Worm (Caenorhabditis elegans): Measurements from ENCODE around the gene W02D7.6.

Gene W02D7.6

ce11 chrV:8267275-8267674 lies 34.0 kb downstream of the W02D7.6 start:
- peak; percentile 92 for TF ChIP-seq nhr-77 (tag; optimal IDR thresholded peaks at IDR 0.05)
- peak; percentile 89 for TF ChIP-seq ztf-7 (tag; optimal IDR thresholded peaks at IDR 0.05)
- peak; percentile 75 for TF ChIP-seq nhr-28 (tag; optimal IDR thresholded peaks at IDR 0.05)
- TF ChIP-seq hlh-11 (tag; optimal IDR thresholded peaks at IDR 0.05), result peak; percentile 54
- peak; percentile 76 for TF ChIP-seq dve-1 (tag; optimal IDR thresholded peaks at IDR 0.05; ENCODE audit: insufficient read depth)
- no peak for TF ChIP-seq daf-19 (GFP tag; conservative IDR thresholded peaks at IDR 0.05)
- TF ChIP-seq fos-1 (tag; optimal IDR thresholded peaks at IDR 0.05), result peak; percentile 31
- no peak for TF ChIP-seq mdl-1 (tag; optimal IDR thresholded peaks at IDR 0.05)
- 0 out of 2 replicates have a peak, but pooled peaks have one; percentile 55 for TF ChIP-seq lin-1 (GFP tag; IDR thresholded peaks at IDR 0.05)
- no peak for TF ChIP-seq ama-1 (optimal IDR thresholded peaks at IDR 0.05)
- TF ChIP-seq dmd-6 (GFP tag; IDR thresholded peaks at IDR 0.05), result peak; percentile 80
- TF ChIP-seq ceh-28 (tag; optimal IDR thresholded peaks at IDR 0.05), result no peak
- TF ChIP-seq ztf-11 (tag; optimal IDR thresholded peaks at IDR 0.05), result no peak
- TF ChIP-seq mxl-2 (GFP tag; conservative IDR thresholded peaks at IDR 0.05), result no peak
- TF ChIP-seq T20F7.1 (GFP tag; optimal IDR thresholded peaks at IDR 0.05), result peak; percentile 40
- peak; percentile 93 for TF ChIP-seq pqm-1 (tag; optimal IDR thresholded peaks at IDR 0.05)
- TF ChIP-seq mep-1 (tag; optimal IDR thresholded peaks at IDR 0.05), result peak; percentile 69
- no peak for TF ChIP-seq F10B5.3 (tag; optimal IDR thresholded peaks at IDR 0.05)
- TF ChIP-seq madf-5 (GFP tag; IDR thresholded peaks at IDR 0.05), result no peak
- no peak for TF ChIP-seq D1046.2 (GFP tag; IDR thresholded peaks at IDR 0.05)
- no peak for TF ChIP-seq zag-1 (tag; optimal IDR thresholded peaks at IDR 0.05)
- no peak for TF ChIP-seq tra-1 (GFP tag; IDR thresholded peaks at IDR 0.05)
- TF ChIP-seq nhr-10 (tag; optimal IDR thresholded peaks at IDR 0.05), result peak; percentile 32
- peak; percentile 28 for TF ChIP-seq nhr-48 (tag; optimal IDR thresholded peaks at IDR 0.05)
- TF ChIP-seq unc-62 (GFP tag; optimal IDR thresholded peaks at IDR 0.05 in 1 of 2), result peak in 1 of 2 experiments; percentile 41
- no peak for TF ChIP-seq unc-62 (tag; optimal IDR thresholded peaks at IDR 0.05)
- no peak for TF ChIP-seq daf-16 (GFP tag; optimal IDR thresholded peaks at IDR 0.05)
- TF ChIP-seq daf-16 (tag; optimal IDR thresholded peaks at IDR 0.05), result peak; percentile 67

- peak in 1 of 2 experiments; percentile 32 for TF ChIP-seq unc-62 (GFP tag; optimal IDR thresholded peaks at IDR 0.05 in 1 of 2)
- TF ChIP-seq unc-62 (tag; optimal IDR thresholded peaks at IDR 0.05), result no peak
- TF ChIP-seq hmg-1.1 (GFP tag; IDR thresholded peaks at IDR 0.05), result no peak
- no peak for TF ChIP-seq madf-9 (GFP tag; conservative IDR thresholded peaks at IDR 0.05)
Measured at ce11 chrV:8266232-8266631, 35.1 kb downstream of the W02D7.6 start, which contains the start of gene F21F8.5. F21F8.5 (minus strand) TSS chrV:8266332.

ce11 chrV:8263941-8264340 lies 37.4 kb downstream of the W02D7.6 start, which contains the start of gene C16D9.9:
C16D9.9 (plus strand) TSS chrV:8264241.
- no peak for TF ChIP-seq hlh-30 (tag; optimal IDR thresholded peaks at IDR 0.05; ENCODE audit: insufficient read depth)
- no peak for TF ChIP-seq tag-97 (GFP tag; IDR thresholded peaks at IDR 0.05)
- TF ChIP-seq mxl-3 (GFP tag; optimal IDR thresholded peaks at IDR 0.05), result no peak
- TF ChIP-seq gei-8 (GFP tag; optimal IDR thresholded peaks at IDR 0.05), result no peak
- TF ChIP-seq egl-43 (GFP tag; IDR thresholded peaks at IDR 0.05), result no peak
- TF ChIP-seq daf-12 (tag; optimal IDR thresholded peaks at IDR 0.05), result no peak

ce11 chrV:8263466-8263865 lies 37.8 kb downstream of the W02D7.6 start, which contains the start of gene C16D9.8:
C16D9.8 (minus strand) TSS chrV:8263566.
- no peak for TF ChIP-seq aly-2 (tag; optimal IDR thresholded peaks at IDR 0.05)
- TF ChIP-seq F37D6.2 (tag; optimal IDR thresholded peaks at IDR 0.05), result no peak
- no peak for TF ChIP-seq spr-3 (GFP tag; optimal IDR thresholded peaks at IDR 0.05)
- no peak for TF ChIP-seq lin-38 (GFP tag; IDR thresholded peaks at IDR 0.05)
- no peak for TF ChIP-seq ztf-11 (tag; optimal IDR thresholded peaks at IDR 0.05)
- no peak for TF ChIP-seq hlh-30 (tag; optimal IDR thresholded peaks at IDR 0.05; ENCODE audit: insufficient read depth)
- TF ChIP-seq nhr-10 (tag; optimal IDR thresholded peaks at IDR 0.05), result no peak
- TF ChIP-seq lin-29 (GFP tag; IDR thresholded peaks at IDR 0.05), result no peak
- no peak for TF ChIP-seq T26A8.4 (GFP tag; IDR thresholded peaks at IDR 0.05)
- TF ChIP-seq ztf-7 (tag; optimal IDR thresholded peaks at IDR 0.05), result no peak
- TF ChIP-seq snpc-4 (tag; optimal IDR thresholded peaks at IDR 0.05), result no peak
- no peak for TF ChIP-seq snpc-1.2 (GFP tag; IDR thresholded peaks at IDR 0.05)
- TF ChIP-seq nhr-28 (tag; optimal IDR thresholded peaks at IDR 0.05), result no peak
- TF ChIP-seq Y105C5A.15 (GFP tag; IDR thresholded peaks at IDR 0.05), result no peak
- no peak for TF ChIP-seq ZK337.2 (GFP tag; IDR thresholded peaks at IDR 0.05)
